Fruit fly (Drosophila melanogaster): Measurements from ENCODE around the gene CG31909.

CG31909 gene

dm6 chr2L:7222829-7223272 is 34.5 kb upstream of the CG31909 start, which contains the start of gene mEFG1 (continued):
- TF ChIP-seq org-1 (GFP tag; optimal IDR thresholded peaks at IDR 0.05), result no peak
- TF ChIP-seq CG11695 (GFP tag; IDR thresholded peaks at IDR 0.05), result no peak
- TF ChIP-seq CG11560 (tag; IDR thresholded peaks at IDR 0.05), result no peak
- TF ChIP-seq dmrt99B (tag; optimal IDR thresholded peaks at IDR 0.05), result no peak
- no peak for TF ChIP-seq CkIIα-i1 (GFP tag; IDR thresholded peaks at IDR 0.05)
- TF ChIP-seq sug (tag; optimal IDR thresholded peaks at IDR 0.05), result peak; percentile 8
- no peak for TF ChIP-seq tup (GFP tag; optimal IDR thresholded peaks at IDR 0.05)
- no peak for TF ChIP-seq hkb (optimal IDR thresholded peaks at IDR 0.05)
- TF ChIP-seq hkb (GFP tag; IDR thresholded peaks at IDR 0.05), result no peak
- TF ChIP-seq Eip74EF (GFP tag; optimal IDR thresholded peaks at IDR 0.05), result no peak
- TF ChIP-seq CG9817 (tag; optimal IDR thresholded peaks at IDR 0.05), result no peak
- TF ChIP-seq gsb (GFP tag; IDR thresholded peaks at IDR 0.05), result no peak
- TF ChIP-seq slbo (GFP tag; IDR thresholded peaks at IDR 0.05), result 0 out of 2 replicates have a peak, but pooled peaks have one; percentile 28
- no peak for TF ChIP-seq CG17912 (GFP tag; optimal IDR thresholded peaks at IDR 0.05)
- TF ChIP-seq croc (GFP tag; conservative IDR thresholded peaks at IDR 0.05), result no peak
- TF ChIP-seq dpn (GFP tag; optimal IDR thresholded peaks at IDR 0.05), result no peak
- TF ChIP-seq CG3163 (GFP tag; optimal IDR thresholded peaks at IDR 0.05), result no peak
- no peak for TF ChIP-seq bcd (GFP tag; optimal IDR thresholded peaks at IDR 0.05)
- peak; percentile 49 for TF ChIP-seq CG10267 (tag; optimal IDR thresholded peaks at IDR 0.05)
- TF ChIP-seq br (optimal IDR thresholded peaks at IDR 0.05), result no peak
- TF ChIP-seq pum (GFP tag; optimal IDR thresholded peaks at IDR 0.05), result no peak
- TF ChIP-seq Meics (GFP tag; optimal IDR thresholded peaks at IDR 0.05), result no peak
- TF ChIP-seq BtbVII (GFP tag; optimal IDR thresholded peaks at IDR 0.05), result no peak
- TF ChIP-seq D (optimal IDR thresholded peaks at IDR 0.05), result no peak
- no peak for TF ChIP-seq D (GFP tag; optimal IDR thresholded peaks at IDR 0.05)
- no peak for TF ChIP-seq Dad (GFP tag; optimal IDR thresholded peaks at IDR 0.05)
- no peak for TF ChIP-seq Tbp (GFP tag; optimal IDR thresholded peaks at IDR 0.05)
- TF ChIP-seq oc (tag; optimal IDR thresholded peaks at IDR 0.05), result no peak
- TF ChIP-seq E2f1 (GFP tag; IDR thresholded peaks at IDR 0.05), result no peak
- TF ChIP-seq CG12236 (GFP tag; optimal IDR thresholded peaks at IDR 0.05), result no peak
- no peak for TF ChIP-seq shn (GFP tag; optimal IDR thresholded peaks at IDR 0.05)
- no peak for TF ChIP-seq CG18764 (GFP tag; optimal IDR thresholded peaks at IDR 0.05)
- TF ChIP-seq Bgb (GFP tag; IDR thresholded peaks at IDR 0.05; ENCODE audit: partially characterized antibody), result peak; percentile 79
- no peak for TF ChIP-seq sr (GFP tag; IDR thresholded peaks at IDR 0.05)
- peak; percentile 36; the same call in 1 of the 2 replicates for TF ChIP-seq CG32532 (GFP tag; IDR thresholded peaks at IDR 0.05)
- no peak for TF ChIP-seq PHDP (tag; optimal IDR thresholded peaks at IDR 0.05)
- TF ChIP-seq CG4820 (GFP tag; optimal IDR thresholded peaks at IDR 0.05), result no peak
- no peak for TF ChIP-seq gcm2 (GFP tag; optimal IDR thresholded peaks at IDR 0.05)
- no peak for TF ChIP-seq CG8944 (GFP tag; optimal IDR thresholded peaks at IDR 0.05)
- TF ChIP-seq CG18011 (GFP tag; optimal IDR thresholded peaks at IDR 0.05), result no peak
- no peak for TF ChIP-seq CG33557 (GFP tag; optimal IDR thresholded peaks at IDR 0.05)
- TF ChIP-seq insv (GFP tag; optimal IDR thresholded peaks at IDR 0.05), result no peak
- TF ChIP-seq CG2889 (GFP tag; IDR thresholded peaks at IDR 0.05), result no peak
- TF ChIP-seq CG1603 (tag; optimal IDR thresholded peaks at IDR 0.05), result no peak
- TF ChIP-seq Hr78 (GFP tag; optimal IDR thresholded peaks at IDR 0.05), result no peak
- peak; percentile 14 for TF ChIP-seq Sox100B (GFP tag; optimal IDR thresholded peaks at IDR 0.05)
- TF ChIP-seq vvl (GFP tag; IDR thresholded peaks at IDR 0.05), result no peak
- no peak for TF ChIP-seq Awh (GFP tag; IDR thresholded peaks at IDR 0.05)
- no peak for TF ChIP-seq Hr51 (GFP tag; optimal IDR thresholded peaks at IDR 0.05)
- no peak for TF ChIP-seq CG32767 (GFP tag; IDR thresholded peaks at IDR 0.05)
- peak; percentile 78 for TF ChIP-seq Dref (GFP tag; IDR thresholded peaks at IDR 0.05)
- no peak for TF ChIP-seq Blimp-1 (GFP tag; optimal IDR thresholded peaks at IDR 0.05)
